Worm (Caenorhabditis elegans) whole organism, mixed stage, embryonic: ENCODE measurements around the gene ttbk-8.2.

Source experiments
- pha-4 ChIP-seq: fragments of 150-350 bp; optimal IDR thresholded peaks from 2 replicates; lab custom pipeline; 2018; ENCODE audit warnings: missing biosample characterization, missing genetic modification reagents, missing genetic modification characterization
- unc-39 ChIP-seq: fragments of 150-350 bp; optimal IDR thresholded peaks from 2 replicates; lab custom pipeline; 2014; ENCODE audit warnings: missing biosample characterization, missing genetic modification characterization
- unc-62 ChIP-seq: fragments of 150-350 bp; optimal IDR thresholded peaks from 2 replicates; lab custom pipeline; 2014; ENCODE audit warnings: missing biosample characterization, missing genetic modification reagents, missing genetic modification characterization

- TF ChIP-seq pha-4 (tag; lab: Kevin White, UChicago): no peak
- TF ChIP-seq unc-39 (tag; lab: Kevin White, UChicago): no peak
- no peak for TF ChIP-seq unc-62 (GFP tag; lab: Kevin White, UChicago)
These were observed 3.8 kb downstream of the ttbk-8.2 start, which contains the start of gene srd-13 for ce11 chrIV:5635551-5635950.
